Fruit fly (Drosophila melanogaster) whole organism, pupa: Measurements from ENCODE around the gene CG2617.

Experiments
- CG10348 ChIP-seq: fragments of 200-800 bp; sonication (Bioruptor generic); IDR thresholded peaks from 2 replicates; pipeline ENCODE4 v1.3.6; 2022; ENCODE audit warnings: missing biosample characterization, missing genetic modification characterization
- CG12605 ChIP-seq: fragments of 200-800 bp; sonication (Bioruptor generic); IDR thresholded peaks from 2 replicates; pipeline ENCODE4 v1.3.6; 2022; ENCODE audit warnings: missing biosample characterization, missing genetic modification characterization
- CG13204 ChIP-seq: fragments of 200-800 bp; sonication (Bioruptor generic); optimal IDR thresholded peaks from 2 replicates; lab custom pipeline; 2018; ENCODE audit warnings: missing biosample characterization, mild to moderate bottlenecking, missing genetic modification characterization, moderate library complexity
- CG14655 ChIP-seq: fragments of 200-800 bp; sonication (Bioruptor generic); optimal IDR thresholded peaks from 3 replicates; lab custom pipeline; 2017; ENCODE audit warnings: mild to moderate bottlenecking, missing biosample characterization, missing genetic modification reagents, missing genetic modification characterization
- CG15710 ChIP-seq: fragments of 200-800 bp; sonication (Bioruptor generic); optimal IDR thresholded peaks from 2 replicates; lab custom pipeline; 2018; ENCODE audit warnings: missing biosample characterization, mild to moderate bottlenecking, missing genetic modification characterization, moderate library complexity
- CG17806 ChIP-seq: fragments of 200-800 bp; sonication (Bioruptor generic); optimal IDR thresholded peaks from 2 replicates; lab custom pipeline; 2018; ENCODE audit warnings: missing biosample characterization, mild to moderate bottlenecking, missing genetic modification characterization, moderate library complexity
- CG32121 ChIP-seq: fragments of 200-800 bp; sonication (Bioruptor generic); IDR thresholded peaks from 2 replicates; pipeline ENCODE4 v1.3.6; 2022; ENCODE audit warnings: missing biosample characterization, missing genetic modification characterization
- CG34367 ChIP-seq: fragments of 200-800 bp; sonication (Bioruptor generic); optimal IDR thresholded peaks from 2 replicates; lab custom pipeline; 2018; ENCODE audit warnings: missing biosample characterization, mild to moderate bottlenecking, missing genetic modification characterization
- CG4496 ChIP-seq: fragments of 200-800 bp; sonication (Bioruptor generic); IDR thresholded peaks from 3 replicates; pipeline ENCODE4 v1.3.6; 2022; ENCODE audit warnings: missing biosample characterization, missing genetic modification characterization
- CG8159 ChIP-seq: fragments of 200-800 bp; sonication (Bioruptor generic); optimal IDR thresholded peaks from 3 replicates; lab custom pipeline; 2018; ENCODE audit warnings: missing biosample characterization, mild to moderate bottlenecking, missing genetic modification characterization, moderate library complexity
- CG8301 ChIP-seq: fragments of 200-800 bp; sonication (Bioruptor generic); optimal IDR thresholded peaks from 2 replicates; lab custom pipeline; 2018; ENCODE audit warnings: missing biosample characterization, mild to moderate bottlenecking, missing genetic modification characterization
- CG9948 ChIP-seq: fragments of 200-800 bp; sonication (Bioruptor generic); optimal IDR thresholded peaks from 2 replicates; lab custom pipeline; 2018; ENCODE audit warnings: missing biosample characterization, mild to moderate bottlenecking, missing genetic modification characterization, moderate library complexity
- D1 ChIP-seq: fragments of 200-800 bp; sonication (Bioruptor generic); optimal IDR thresholded peaks from 2 replicates; lab custom pipeline; 2018; ENCODE audit warnings: missing biosample characterization, mild to moderate bottlenecking, missing genetic modification characterization, moderate library complexity
- EcR ChIP-seq: fragments of 200-800 bp; sonication (Bioruptor generic); optimal IDR thresholded peaks from 3 replicates; lab custom pipeline; 2019; ENCODE audit warnings: missing biosample characterization, missing genetic modification characterization, mild to moderate bottlenecking, moderate library complexity, missing genetic modification reagents
- Ets98B ChIP-seq: fragments of 200-800 bp; sonication (Bioruptor generic); IDR thresholded peaks from 2 replicates; pipeline ENCODE4 v1.3.6; 2022; ENCODE audit warnings: missing biosample characterization, missing genetic modification characterization
- Pif1A ChIP-seq: fragments of 200-800 bp; sonication (Bioruptor generic); optimal IDR thresholded peaks from 3 replicates; lab custom pipeline; 2016; ENCODE audit warnings: missing biosample characterization, missing genetic modification characterization
- Pif1B ChIP-seq: fragments of 200-800 bp; sonication (Bioruptor generic); optimal IDR thresholded peaks from 3 replicates; lab custom pipeline; 2016; ENCODE audit warnings: missing biosample characterization, missing genetic modification characterization
- Snoo ChIP-seq: fragments of 200-800 bp; sonication (Bioruptor generic); optimal IDR thresholded peaks from 3 replicates; lab custom pipeline; 2017; ENCODE audit warnings: missing biosample characterization, mild to moderate bottlenecking, missing genetic modification characterization, inconsistent platforms
- fd96Ca ChIP-seq: fragments of 200-800 bp; sonication (Bioruptor generic); IDR thresholded peaks from 3 replicates; pipeline ENCODE4 v1.3.6; 2022; ENCODE audit warnings: missing biosample characterization, missing genetic modification characterization
- gl ChIP-seq: fragments of 200-800 bp; sonication (Bioruptor generic); optimal IDR thresholded peaks from 2 replicates; lab custom pipeline; 2018; ENCODE audit warnings: missing biosample characterization, mild to moderate bottlenecking, missing genetic modification characterization
- rn ChIP-seq: fragments of 200-800 bp; sonication (Bioruptor generic); IDR thresholded peaks from 2 replicates; pipeline ENCODE4 v1.3.6; 2022; ENCODE audit warnings: missing biosample characterization, missing genetic modification characterization

CG2617 gene

dm6 chr2L:20688722-20689121, 6.6 kb downstream of the CG2617 start:
- TF ChIP-seq gl (tag; lab: Kevin White, UChicago) = no peak
- no peak for TF ChIP-seq Ets98B (GFP tag; lab: Robert Waterston, UW)
- no peak for TF ChIP-seq CG34367
- no peak for TF ChIP-seq D1 (tag; lab: Kevin White, UChicago)
- TF ChIP-seq CG8301 = no peak
- no peak for TF ChIP-seq rn (GFP tag; lab: Robert Waterston, UW)
- TF ChIP-seq CG13204 (GFP tag; lab: Kevin White, UChicago) = no peak
- TF ChIP-seq CG10348 (GFP tag; lab: Robert Waterston, UW) = no peak
- no peak for TF ChIP-seq Snoo
- no peak for TF ChIP-seq CG9948 (tag; lab: Kevin White, UChicago)
- no peak for TF ChIP-seq Pif1A (GFP tag; lab: Kevin White, UChicago)
- TF ChIP-seq Pif1B (GFP tag; lab: Kevin White, UChicago) = no peak
- no peak for TF ChIP-seq EcR (GFP tag; lab: Kevin White, UChicago)
- no peak for TF ChIP-seq CG12605 (GFP tag; lab: Robert Waterston, UW)
- TF ChIP-seq CG15710 (tag; lab: Kevin White, UChicago) = no peak
- TF ChIP-seq CG32121 = no peak
- no peak for TF ChIP-seq CG4496 (GFP tag; lab: Robert Waterston, UW)
- TF ChIP-seq fd96Ca (GFP tag; lab: Robert Waterston, UW) = no peak
- no peak for TF ChIP-seq CG8159 (tag; lab: Kevin White, UChicago)
- no peak for TF ChIP-seq CG17806 (tag; lab: Kevin White, UChicago)

DNA sequence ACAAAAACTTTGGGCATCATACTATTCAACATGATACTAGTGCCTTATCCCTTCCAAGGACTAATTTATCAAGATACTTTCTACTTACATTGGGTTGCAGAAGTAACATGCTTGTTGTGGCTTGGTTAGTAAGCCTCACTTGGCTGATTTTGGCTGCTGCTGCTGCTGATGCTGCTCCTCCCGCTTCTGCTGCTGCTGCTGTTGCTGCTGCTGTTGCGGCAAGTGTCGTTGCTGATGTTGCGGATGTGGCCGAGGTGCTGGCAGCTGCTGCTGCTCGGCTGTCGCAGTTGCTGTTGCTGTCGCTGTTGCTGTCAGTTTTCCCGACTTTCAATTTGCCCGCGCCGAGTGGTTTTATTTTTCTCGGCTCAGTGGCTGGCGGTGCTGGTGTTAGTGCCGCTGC, 7.9 kb downstream of the CG2617 start:
- TF ChIP-seq CG12605 (GFP tag; lab: Robert Waterston, UW) = no peak
- 0 out of 3 replicates have a peak, but pooled peaks have one; percentile 18 for TF ChIP-seq CG4496 (GFP tag; lab: Robert Waterston, UW)
- TF ChIP-seq CG32121 = no peak
- TF ChIP-seq, all 21 proteins: peak for 1

DNA sequence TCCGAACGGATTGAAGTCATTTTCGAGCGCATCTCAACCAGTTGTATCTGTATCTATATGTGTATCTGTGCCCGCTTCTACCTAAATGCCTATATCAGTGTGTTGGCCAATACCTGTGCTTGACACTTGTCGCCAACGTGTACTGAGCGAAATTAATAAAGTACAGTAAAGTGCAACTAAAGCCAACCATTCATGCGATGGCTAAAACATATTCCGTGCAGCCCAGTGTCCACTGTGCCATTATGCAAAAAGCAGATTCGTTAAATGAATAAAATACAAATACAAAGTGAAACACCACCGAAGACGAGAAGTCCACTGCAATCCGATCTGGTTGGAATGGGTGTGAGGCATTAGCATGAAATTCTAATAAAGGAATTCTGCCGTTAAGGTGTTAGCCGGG, 12.9 kb downstream of the CG2617 start:
- TF ChIP-seq EcR (GFP tag; lab: Kevin White, UChicago) = no peak
- TF ChIP-seq CG8159 (tag; lab: Kevin White, UChicago) = no peak
- TF ChIP-seq Pif1A (GFP tag; lab: Kevin White, UChicago) = peak; percentile 48
- TF ChIP-seq Pif1B (GFP tag; lab: Kevin White, UChicago) = peak; percentile 35
- no peak for TF ChIP-seq CG10348 (GFP tag; lab: Robert Waterston, UW)
- TF ChIP-seq Ets98B (GFP tag; lab: Robert Waterston, UW) = peak; percentile 40; the same call in 1 of the 2 replicates
- TF ChIP-seq gl (tag; lab: Kevin White, UChicago) = no peak
- peak; percentile 36 for TF ChIP-seq CG8301
- TF ChIP-seq fd96Ca (GFP tag; lab: Robert Waterston, UW) = peak; percentile 39; the same call in 2 of the 3 replicates
- peak; percentile 59 for TF ChIP-seq CG14655
- no peak for TF ChIP-seq D1 (tag; lab: Kevin White, UChicago)
- no peak for TF ChIP-seq CG9948 (tag; lab: Kevin White, UChicago)
- peak; percentile 2 for TF ChIP-seq CG34367
- no peak for TF ChIP-seq CG15710 (tag; lab: Kevin White, UChicago)
- TF ChIP-seq, all 21 proteins: peak for 7

DNA sequence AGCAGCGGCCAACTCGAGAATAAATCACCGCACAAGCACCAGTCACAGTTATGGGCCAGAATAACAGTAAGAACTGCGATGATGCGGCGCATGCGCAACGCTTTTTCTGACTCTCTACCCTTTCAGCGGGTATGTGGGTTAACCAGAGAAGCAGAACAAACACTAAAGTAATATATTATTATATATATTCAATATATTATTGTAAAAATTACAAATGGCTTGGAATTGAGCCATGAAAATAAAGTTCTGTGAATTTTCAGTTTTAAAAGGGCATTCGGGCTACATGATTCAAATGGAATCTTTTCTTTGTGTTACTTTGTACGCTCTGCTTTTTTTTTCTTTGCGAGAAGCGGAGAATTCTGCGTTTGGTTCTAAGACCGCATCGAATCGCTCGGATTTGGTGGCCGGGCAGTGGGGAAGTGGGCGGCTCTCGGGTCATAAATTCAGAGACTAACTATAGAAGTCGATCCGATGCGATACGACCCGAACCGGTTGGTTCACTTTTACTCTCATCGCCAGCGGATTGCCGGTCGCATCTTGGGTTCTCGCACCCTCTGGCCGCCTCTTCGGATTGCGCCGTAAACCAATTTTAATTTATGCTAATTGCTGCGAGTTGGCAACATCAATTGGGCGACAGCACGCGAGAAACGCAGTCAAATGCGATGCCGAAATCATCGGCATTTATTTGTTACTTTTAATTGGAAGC, 18.5 kb downstream of the CG2617 start:
- TF ChIP-seq rn (GFP tag; lab: Robert Waterston, UW) (peak; percentile 23; the same call in 1 of the 2 replicates), Snoo (peak; percentile 85), Ets98B (GFP tag; lab: Robert Waterston, UW) (peak; percentile 64), CG14655 (peak; percentile 90), Pif1A (GFP tag; lab: Kevin White, UChicago) (peak; percentile 57), D1 (tag; lab: Kevin White, UChicago) (peak; percentile 51), CG4496 (GFP tag; lab: Robert Waterston, UW) (peak; percentile 57; the same call in 2 of the 3 replicates), CG15710 (tag; lab: Kevin White, UChicago) (peak; percentile 90), gl (tag; lab: Kevin White, UChicago) (no peak), EcR (GFP tag; lab: Kevin White, UChicago) (no peak), CG17806 (tag; lab: Kevin White, UChicago) (peak; percentile 74), CG13204 (GFP tag; lab: Kevin White, UChicago) (peak; percentile 56), CG10348 (GFP tag; lab: Robert Waterston, UW) (no peak), CG32121 (no peak), CG12605 (GFP tag; lab: Robert Waterston, UW) (peak; percentile 43; the same call in 1 of the 2 replicates), CG9948 (tag; lab: Kevin White, UChicago) (peak; percentile 82), fd96Ca (GFP tag; lab: Robert Waterston, UW) (peak; percentile 54; the same call in 2 of the 3 replicates), CG8301 (peak; percentile 83), CG34367 (peak; percentile 76), Pif1B (GFP tag; lab: Kevin White, UChicago) (peak; percentile 61), CG8159 (tag; lab: Kevin White, UChicago) (peak; percentile 78)
- TF ChIP-seq, all 21 proteins: peak for 17

DNA sequence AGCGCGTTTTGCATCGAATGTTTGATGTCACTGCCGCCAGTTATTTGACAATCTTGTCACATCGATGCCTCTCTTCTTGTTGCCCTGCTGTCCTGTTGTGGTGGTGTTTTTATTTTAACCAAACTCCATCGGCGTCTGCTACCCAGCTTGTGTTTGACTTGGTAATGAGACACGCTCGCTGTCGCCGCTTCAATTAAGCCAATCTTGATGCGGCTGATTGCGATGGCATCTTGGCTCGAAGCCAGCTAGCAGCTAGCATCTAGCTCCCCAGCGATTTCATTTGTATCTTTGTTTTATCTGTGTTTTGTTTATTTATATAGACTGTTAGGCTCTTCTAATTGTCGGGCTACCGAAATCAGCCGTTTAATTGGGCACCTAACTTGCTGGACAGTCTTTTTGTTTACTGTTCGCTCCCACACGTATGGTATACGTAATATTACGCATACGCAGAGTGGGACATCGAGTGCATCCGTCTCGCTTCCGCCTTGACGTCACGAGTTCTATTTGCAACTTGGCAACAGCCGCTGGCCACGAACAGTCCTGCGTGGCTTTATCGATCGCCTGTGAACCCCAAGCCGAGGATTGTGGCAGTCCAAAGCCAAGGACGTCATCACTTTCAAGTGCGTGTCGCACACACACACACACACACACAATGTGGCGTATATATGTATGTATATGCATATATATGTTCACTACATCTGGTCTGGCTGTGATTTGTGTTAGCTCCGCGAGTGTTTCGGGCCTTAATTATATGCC, 22.5 kb downstream of the CG2617 start:
- TF ChIP-seq CG9948 (tag; lab: Kevin White, UChicago) = no peak
- TF ChIP-seq CG32121 = no peak
- TF ChIP-seq EcR (GFP tag; lab: Kevin White, UChicago) = no peak
- TF ChIP-seq rn (GFP tag; lab: Robert Waterston, UW) = no peak
- no peak for TF ChIP-seq Pif1A (GFP tag; lab: Kevin White, UChicago)
- no peak for TF ChIP-seq Ets98B (GFP tag; lab: Robert Waterston, UW)
- no peak for TF ChIP-seq CG8301
